Worm (Caenorhabditis elegans) whole organism, early embryonic: Measurements from ENCODE around the gene apl-1.

Experiments
- B0310.2 ChIP-seq: sonication (generic microtip); optimal IDR thresholded peaks from 2 replicates; lab custom pipeline; 2016; ENCODE audit warnings: mild to moderate bottlenecking, missing genetic modification characterization, missing compliant biosample characterization
- F13C5.2 ChIP-seq: sonication (generic microtip); optimal IDR thresholded peaks from 2 replicates; lab custom pipeline; 2017; ENCODE audit warnings: mild to moderate bottlenecking, missing genetic modification characterization, inconsistent platforms, missing compliant biosample characterization
- aly-1 ChIP-seq: sonication (generic microtip); optimal IDR thresholded peaks from 2 replicates; lab custom pipeline; 2016; ENCODE audit warnings: missing genetic modification characterization, missing compliant biosample characterization
- ama-1 ChIP-seq: fragments of 150-350 bp; optimal IDR thresholded peaks from 2 replicates; lab custom pipeline; 2014
- ceh-13 ChIP-seq: fragments of 200-800 bp; sonication (Bioruptor generic); optimal IDR thresholded peaks from 2 replicates; lab custom pipeline; 2018; ENCODE audit warnings: mild to moderate bottlenecking, missing genetic modification characterization, missing compliant biosample characterization
- ceh-36 ChIP-seq: sonication (generic microtip); optimal IDR thresholded peaks from 2 replicates; lab custom pipeline; 2016; ENCODE audit warnings: missing genetic modification characterization, inconsistent platforms, missing compliant biosample characterization
- ets-7 ChIP-seq: sonication (generic microtip); optimal IDR thresholded peaks from 2 replicates; lab custom pipeline; 2016; ENCODE audit warnings: missing genotype, missing genetic modification characterization, missing compliant biosample characterization
- flt-1 ChIP-seq: fragments of 200-800 bp; sonication (Bioruptor generic); IDR thresholded peaks from 2 replicates; pipeline ENCODE4 v1.3.6; 2022; ENCODE audit warnings: missing genetic modification characterization, missing compliant biosample characterization
- hmg-4 ChIP-seq: fragments of 200-800 bp; sonication (Bioruptor generic); optimal IDR thresholded peaks from 2 replicates; lab custom pipeline; 2018; ENCODE audit warnings: mild to moderate bottlenecking, missing genetic modification characterization, missing compliant biosample characterization
- hnd-1 ChIP-seq: sonication (generic microtip); optimal IDR thresholded peaks from 2 replicates; lab custom pipeline; 2016; ENCODE audit warnings: missing genetic modification characterization, missing compliant biosample characterization
- scrt-1 ChIP-seq: fragments of 200-800 bp; sonication (Bioruptor generic); IDR thresholded peaks from 2 replicates; pipeline ENCODE4 v1.3.6; 2022; ENCODE audit warnings: missing genetic modification characterization, missing compliant biosample characterization
- tbx-11 ChIP-seq: fragments of 200-800 bp; sonication (Bioruptor generic); IDR thresholded peaks from 2 replicates; pipeline ENCODE4 v1.3.6; 2022; ENCODE audit warnings: missing genetic modification characterization, missing compliant biosample characterization
- tra-4 ChIP-seq: sonication (generic microtip); optimal IDR thresholded peaks from 2 replicates; lab custom pipeline; 2017; ENCODE audit warnings: missing genetic modification characterization, missing compliant biosample characterization

- TF ChIP-seq flt-1 (no peak), ceh-13 (GFP tag; lab: Kevin White, UChicago) (no peak), hnd-1 (tag; lab: Kevin White, UChicago) (no peak), tbx-11 (GFP tag; lab: Robert Waterston, UW) (no peak), scrt-1 (GFP tag; lab: Robert Waterston, UW) (no peak), F13C5.2 (tag; lab: Kevin White, UChicago) (no peak), ceh-36 (tag; lab: Kevin White, UChicago) (no peak), aly-1 (tag; lab: Kevin White, UChicago) (no peak), ama-1 (lab: Kevin White, UChicago) (no peak), ets-7 (tag; lab: Kevin White, UChicago) (no peak), B0310.2 (no peak), hmg-4 (GFP tag; lab: Kevin White, UChicago) (no peak), tra-4 (tag; lab: Kevin White, UChicago) (no peak)
Observed at ce11 chrX:5151403-5151802, 34.7 kb upstream of the apl-1 start.
